Fruit fly (Drosophila melanogaster) whole organism, prepupa: ENCODE measurements around the gene GCC88.

ENCODE experiments used
- Blimp-1 ChIP-seq: fragments of 200-800 bp; sonication (Bioruptor generic); optimal IDR thresholded peaks from 3 replicates; lab custom pipeline; 2017; ENCODE audit warnings: missing biosample characterization, missing genetic modification characterization, mild to moderate bottlenecking, moderate library complexity, missing genetic modification reagents
- CG10631 ChIP-seq: fragments of 200-800 bp; sonication (Bioruptor generic); optimal IDR thresholded peaks from 2 replicates; lab custom pipeline; 2016; ENCODE audit warnings: missing biosample characterization, missing genetic modification characterization
- CG11294 ChIP-seq: fragments of 200-800 bp; sonication (Bioruptor generic); IDR thresholded peaks from 2 replicates; pipeline ENCODE4 v1.3.6; 2022; ENCODE audit warnings: missing biosample characterization, missing genetic modification characterization
- CG11762 ChIP-seq: fragments of 200-800 bp; sonication (Bioruptor generic); optimal IDR thresholded peaks from 3 replicates; lab custom pipeline; 2016; ENCODE audit warnings: missing biosample characterization, missing genetic modification characterization; ENCODE audit not compliant: insufficient read depth
- CG15336 ChIP-seq: fragments of 200-800 bp; sonication (Bioruptor generic); IDR thresholded peaks from 2 replicates; pipeline ENCODE4 v1.3.6; 2022; ENCODE audit warnings: missing biosample characterization, missing genetic modification characterization
- CG16779 ChIP-seq: fragments of 200-800 bp; sonication (Bioruptor generic); optimal IDR thresholded peaks from 3 replicates; lab custom pipeline; 2017; ENCODE audit warnings: missing biosample characterization, mild to moderate bottlenecking, missing genetic modification characterization
- CG32006 ChIP-seq: fragments of 200-800 bp; sonication (Bioruptor generic); optimal IDR thresholded peaks from 3 replicates; lab custom pipeline; 2017; ENCODE audit warnings: missing biosample characterization, mild to moderate bottlenecking, missing genetic modification characterization
- CG34406 ChIP-seq: fragments of 200-800 bp; sonication (Bioruptor generic); optimal IDR thresholded peaks from 3 replicates; lab custom pipeline; 2016; ENCODE audit warnings: missing biosample characterization, missing genetic modification characterization
- CG3919 ChIP-seq: fragments of 200-800 bp; sonication (Bioruptor generic); optimal IDR thresholded peaks from 3 replicates; lab custom pipeline; 2016; ENCODE audit warnings: missing biosample characterization, missing genetic modification characterization
- CG4318 ChIP-seq: fragments of 200-800 bp; sonication (Bioruptor generic); optimal IDR thresholded peaks from 3 replicates; lab custom pipeline; 2017; ENCODE audit warnings: missing biosample characterization, mild to moderate bottlenecking, missing genetic modification characterization
- CG6792 ChIP-seq: fragments of 200-800 bp; sonication (Bioruptor generic); optimal IDR thresholded peaks from 3 replicates; lab custom pipeline; 2016; ENCODE audit warnings: missing biosample characterization, missing genetic modification characterization
- CG6808 ChIP-seq: fragments of 200-800 bp; sonication (Bioruptor generic); optimal IDR thresholded peaks from 3 replicates; lab custom pipeline; 2017; ENCODE audit warnings: missing biosample characterization, missing genetic modification characterization, mild to moderate bottlenecking, moderate library complexity, missing genetic modification reagents
- CG7368 ChIP-seq: fragments of 200-800 bp; sonication (Bioruptor generic); optimal IDR thresholded peaks from 3 replicates; lab custom pipeline; 2016; ENCODE audit warnings: missing biosample characterization, missing genetic modification characterization
- CG8119 ChIP-seq: fragments of 200-800 bp; sonication (Bioruptor generic); IDR thresholded peaks from 3 replicates; pipeline ENCODE4 v1.3.6; 2022; ENCODE audit warnings: missing biosample characterization, missing genetic modification characterization
- CG8319 ChIP-seq: fragments of 200-800 bp; sonication (Bioruptor generic); optimal IDR thresholded peaks from 3 replicates; lab custom pipeline; 2016; ENCODE audit warnings: missing biosample characterization, missing genetic modification characterization
- CG8632 ChIP-seq: fragments of 200-800 bp; sonication (Bioruptor generic); optimal IDR thresholded peaks from 3 replicates; lab custom pipeline; 2016; ENCODE audit warnings: missing biosample characterization, missing genetic modification characterization
- CG9139 ChIP-seq: fragments of 200-800 bp; sonication (Bioruptor generic); optimal IDR thresholded peaks from 3 replicates; lab custom pipeline; 2017; ENCODE audit warnings: missing biosample characterization, mild to moderate bottlenecking, missing genetic modification characterization
- Eip75B ChIP-seq: fragments of 200-800 bp; sonication (Bioruptor generic); optimal IDR thresholded peaks from 3 replicates; lab custom pipeline; 2016; ENCODE audit warnings: missing biosample characterization, missing genetic modification characterization
- Eip78C ChIP-seq: fragments of 200-800 bp; sonication (Bioruptor generic); peaks from one replicate; lab custom pipeline; 2016; ENCODE audit warnings: missing biosample characterization, missing genetic modification characterization
- Eip93F ChIP-seq: fragments of 200-800 bp; sonication (Bioruptor generic); optimal IDR thresholded peaks from 2 replicates; lab custom pipeline; 2016; ENCODE audit warnings: missing biosample characterization, mild to moderate bottlenecking, missing genetic modification characterization
- Ets96B ChIP-seq: fragments of 200-800 bp; optimal IDR thresholded peaks from 2 replicates; lab custom pipeline; 2019; ENCODE audit warnings: missing biosample characterization, mild to moderate bottlenecking, missing genetic modification characterization, moderate library complexity
- Gug ChIP-seq: fragments of 200-800 bp; sonication (Bioruptor generic); IDR thresholded peaks from 2 replicates; pipeline ENCODE4 v1.3.6; 2022; ENCODE audit warnings: missing biosample characterization, missing genetic modification characterization
- Hr38 ChIP-seq: sonication (Bioruptor generic); optimal IDR thresholded peaks from 2 replicates; lab custom pipeline; 2016; ENCODE audit warnings: missing biosample characterization, missing genetic modification characterization
- Lpt ChIP-seq: fragments of 200-800 bp; sonication (Bioruptor generic); optimal IDR thresholded peaks from 3 replicates; lab custom pipeline; 2016; ENCODE audit warnings: missing biosample characterization, missing genetic modification characterization
- Met ChIP-seq: fragments of 200-800 bp; sonication (Bioruptor generic); optimal IDR thresholded peaks from 3 replicates; lab custom pipeline; 2016; ENCODE audit warnings: missing biosample characterization, missing genetic modification characterization
- OdsH ChIP-seq: fragments of 200-800 bp; sonication (Bioruptor generic); optimal IDR thresholded peaks from 3 replicates; lab custom pipeline; 2016; ENCODE audit warnings: missing biosample characterization, missing genetic modification characterization
- Smox ChIP-seq: fragments of 200-800 bp; sonication (Bioruptor generic); optimal IDR thresholded peaks from 3 replicates; lab custom pipeline; 2016; ENCODE audit warnings: missing biosample characterization, missing genetic modification characterization
- Sox102F ChIP-seq: fragments of 200-800 bp; sonication (Bioruptor generic); optimal IDR thresholded peaks from 2 replicates; lab custom pipeline; 2016; ENCODE audit warnings: missing biosample characterization, mild to moderate bottlenecking, missing genetic modification characterization
- Sox14 ChIP-seq: fragments of 200-800 bp; sonication (Bioruptor generic); optimal IDR thresholded peaks from 3 replicates; lab custom pipeline; 2016; ENCODE audit warnings: missing biosample characterization, missing genetic modification characterization
- achi ChIP-seq: fragments of 200-800 bp; sonication (Bioruptor generic); optimal IDR thresholded peaks from 3 replicates; lab custom pipeline; 2016; ENCODE audit warnings: missing biosample characterization, missing genetic modification characterization
- acj6 ChIP-seq: fragments of 200-800 bp; sonication (Bioruptor generic); optimal IDR thresholded peaks from 3 replicates; lab custom pipeline; 2016; ENCODE audit warnings: missing biosample characterization, missing genetic modification characterization
- cyc ChIP-seq: fragments of 200-800 bp; sonication (Bioruptor generic); optimal IDR thresholded peaks from 3 replicates; lab custom pipeline; 2016; ENCODE audit warnings: missing biosample characterization, missing genetic modification characterization
- dac ChIP-seq: fragments of 200-800 bp; sonication (Bioruptor generic); optimal IDR thresholded peaks from 2 replicates; lab custom pipeline; 2017; ENCODE audit warnings: missing biosample characterization, mild to moderate bottlenecking, missing genetic modification characterization
- eg ChIP-seq: fragments of 200-800 bp; sonication (Bioruptor generic); IDR thresholded peaks from 3 replicates; pipeline ENCODE4 v1.3.6; 2022; ENCODE audit warnings: missing biosample characterization, missing genetic modification characterization
- esn ChIP-seq: fragments of 200-800 bp; sonication (Bioruptor generic); optimal IDR thresholded peaks from 2 replicates; lab custom pipeline; 2016; ENCODE audit warnings: missing biosample characterization, mild to moderate bottlenecking, missing genetic modification characterization, moderate library complexity
- fd85E ChIP-seq: fragments of 200-800 bp; sonication (Bioruptor generic); optimal IDR thresholded peaks from 3 replicates; lab custom pipeline; 2016; ENCODE audit warnings: missing biosample characterization, missing genetic modification characterization
- lz ChIP-seq: fragments of 200-800 bp; sonication (Bioruptor generic); optimal IDR thresholded peaks from 3 replicates; lab custom pipeline; 2016; ENCODE audit warnings: missing biosample characterization, missing genetic modification characterization
- net ChIP-seq: fragments of 200-800 bp; sonication (Bioruptor generic); optimal IDR thresholded peaks from 3 replicates; lab custom pipeline; 2016; ENCODE audit warnings: missing biosample characterization, missing genetic modification characterization
- pdm3 ChIP-seq: fragments of 200-800 bp; sonication (Bioruptor generic); optimal IDR thresholded peaks from 3 replicates; lab custom pipeline; 2016; ENCODE audit warnings: missing biosample characterization, missing genetic modification characterization
- salr ChIP-seq, 2 experiments: fragments of 200-800 bp; sonication (Bioruptor generic); optimal IDR thresholded peaks; 3 replicates each; lab custom pipeline; 2016 to 2018; ENCODE audit warnings: missing biosample characterization in 2 of 2, missing genetic modification characterization in 2 of 2, mild to moderate bottlenecking in 1 of 2
- ss ChIP-seq, 2 experiments: fragments of 200-800 bp; sonication (Bioruptor generic); optimal IDR thresholded peaks; 2 replicates in 1 of 2; 3 replicates in 1 of 2; lab custom pipeline; 2017 to 2018; ENCODE audit warnings: mild to moderate bottlenecking in 2 of 2, missing biosample characterization in 2 of 2, missing genetic modification characterization in 2 of 2, moderate library complexity in 1 of 2
- vri ChIP-seq: fragments of 200-800 bp; sonication (Bioruptor generic); optimal IDR thresholded peaks from 3 replicates; lab custom pipeline; 2016; ENCODE audit warnings: missing biosample characterization, mild to moderate bottlenecking, missing genetic modification characterization

The GCC88 gene

DNA sequence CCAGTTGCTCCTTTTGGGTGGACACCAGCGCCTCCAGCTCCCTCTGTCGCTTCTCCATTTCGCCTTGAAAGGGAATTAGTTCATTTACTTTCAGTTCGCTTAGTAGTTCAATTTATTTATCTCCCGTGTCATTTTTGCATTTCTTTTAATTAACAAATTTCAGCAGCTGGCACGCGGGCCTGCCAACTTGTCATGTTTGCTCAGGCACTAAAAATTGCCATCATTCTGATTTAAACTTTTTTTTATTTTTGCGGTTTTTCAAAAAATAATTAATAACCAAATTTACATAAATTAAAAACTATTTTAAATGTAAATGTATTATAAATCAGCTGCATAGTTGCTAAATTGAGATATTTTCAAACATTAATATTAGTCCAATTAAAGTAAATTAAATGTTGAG is at the start of gene GCC88:
Gene GCC88, minus strand, starts transcription at position 209 of the 400 bp plus-strand sequence.
- TF ChIP-seq achi (GFP tag; lab: Kevin White, UChicago) (no peak), fd85E (GFP tag; lab: Kevin White, UChicago) (no peak), CG32006 (GFP tag; lab: Kevin White, UChicago) (no peak), CG7368 (GFP tag; lab: Kevin White, UChicago) (no peak), lz (GFP tag; lab: Kevin White, UChicago) (no peak), net (GFP tag; lab: Kevin White, UChicago) (no peak), CG3919 (GFP tag; lab: Kevin White, UChicago) (no peak), Eip93F (GFP tag; lab: Kevin White, UChicago) (no peak), dac (GFP tag; lab: Kevin White, UChicago) (no peak), CG8119 (GFP tag; lab: Robert Waterston, UW) (no peak), CG8319 (GFP tag; lab: Kevin White, UChicago) (no peak), Eip78C (no peak), CG4318 (GFP tag; lab: Kevin White, UChicago) (no peak), Sox102F (GFP tag; lab: Kevin White, UChicago) (no peak), Hr38 (GFP tag; lab: Kevin White, UChicago) (no peak), Smox (GFP tag; lab: Kevin White, UChicago) (no peak), Ets96B (tag; lab: Kevin White, UChicago) (no peak), Blimp-1 (GFP tag; lab: Kevin White, UChicago) (no peak), CG34406 (GFP tag; lab: Kevin White, UChicago) (no peak), CG15336 (GFP tag; lab: Robert Waterston, UW) (no peak)

DNA sequence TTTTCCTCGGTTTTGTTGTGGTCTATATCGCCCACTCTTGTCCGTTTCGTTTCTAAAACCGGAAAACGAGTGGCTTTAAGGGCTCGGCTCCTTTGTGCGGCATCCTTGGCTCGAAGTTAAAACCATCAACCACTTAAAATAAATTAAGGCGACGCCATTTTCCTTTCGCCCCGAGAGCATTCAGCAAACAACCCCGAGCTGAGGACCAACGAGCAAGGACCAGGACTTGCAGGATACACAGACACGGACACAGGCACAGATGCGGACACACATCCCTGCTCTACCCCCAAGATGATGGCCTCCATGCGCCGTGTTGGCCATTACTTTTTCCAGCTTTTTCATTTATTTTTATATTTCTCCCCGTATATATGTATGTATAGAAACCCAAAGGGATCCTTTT is 42.3 kb upstream of the GCC88 start:
- TF ChIP-seq net (GFP tag; lab: Kevin White, UChicago) (no peak), Blimp-1 (GFP tag; lab: Kevin White, UChicago) (no peak), CG4318 (GFP tag; lab: Kevin White, UChicago) (no peak)

DNA sequence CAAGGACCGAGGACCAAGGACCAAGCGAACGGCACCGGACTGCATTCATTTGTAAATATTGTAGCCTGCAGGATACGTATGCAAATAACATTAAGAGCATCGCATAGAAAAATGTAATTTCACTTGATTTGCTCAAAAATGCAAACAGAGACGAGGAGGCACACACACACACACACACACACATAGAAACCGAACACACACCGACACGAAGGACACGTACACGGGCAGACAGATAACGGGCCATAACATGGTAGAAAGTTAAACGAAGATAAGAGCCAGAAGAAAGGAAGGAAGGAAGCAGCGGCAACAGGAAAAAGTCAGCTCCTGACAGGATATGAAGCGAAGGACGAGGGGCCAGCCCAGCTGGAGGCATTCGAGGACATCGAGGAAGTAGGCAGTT is 40.2 kb upstream of the GCC88 start:
- TF ChIP-seq Sox102F (GFP tag; lab: Kevin White, UChicago) (no peak), salr (GFP tag; optimal IDR thresholded peaks at IDR 0.05; lab: Kevin White, UChicago) (no peak), Sox14 (GFP tag; lab: Kevin White, UChicago) (no peak), acj6 (GFP tag; lab: Kevin White, UChicago) (no peak), Blimp-1 (GFP tag; lab: Kevin White, UChicago) (no peak), CG11762 (GFP tag; lab: Kevin White, UChicago) (no peak)

DNA sequence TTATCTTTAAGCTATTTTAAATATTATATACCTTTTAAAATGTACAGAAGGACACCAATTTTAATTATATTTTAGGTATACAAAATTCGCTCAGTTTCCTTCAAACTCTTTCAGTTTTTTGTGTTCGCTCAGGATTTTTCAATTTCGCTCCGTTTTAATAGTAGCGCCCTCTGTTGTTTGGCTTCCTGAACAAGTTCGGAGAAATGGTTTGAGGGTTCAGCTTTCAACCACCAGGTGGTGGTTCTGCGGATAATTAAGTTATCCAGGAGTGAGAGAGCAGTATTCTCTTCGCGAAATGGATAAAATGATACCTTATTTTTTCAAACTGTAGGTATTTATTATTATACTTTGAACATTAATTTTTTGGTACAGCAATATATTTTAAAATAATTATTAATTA is 38.6 kb upstream of the GCC88 start:
- TF ChIP-seq ss (GFP tag; optimal IDR thresholded peaks at IDR 0.05; lab: Kevin White, UChicago), result peak; percentile 14 to 53
- TF ChIP-seq CG15336 (GFP tag; lab: Robert Waterston, UW), result no peak
- TF ChIP-seq lz (GFP tag; lab: Kevin White, UChicago), result peak; percentile 47
- TF ChIP-seq Eip78C, result peak; percentile 87
- TF ChIP-seq Met, result peak; percentile 63
- peak; percentile 43 for TF ChIP-seq CG6792
- no peak for TF ChIP-seq CG16779 (tag; lab: Kevin White, UChicago)
- TF ChIP-seq Ets96B (tag; lab: Kevin White, UChicago), result peak; percentile 38
- TF ChIP-seq CG8119 (GFP tag; lab: Robert Waterston, UW), result no peak
- no peak for TF ChIP-seq Blimp-1 (GFP tag; lab: Kevin White, UChicago)
- no peak; the same call in 1 of the 2 replicates for TF ChIP-seq Gug
- TF ChIP-seq CG7368 (GFP tag; lab: Kevin White, UChicago), result peak; percentile 57
- peak; percentile 71 for TF ChIP-seq pdm3
- TF ChIP-seq esn (GFP tag; lab: Kevin White, UChicago), result no peak
- peak; percentile 13 for TF ChIP-seq CG8632 (GFP tag; lab: Kevin White, UChicago)
- peak; percentile 47 for TF ChIP-seq Eip75B (GFP tag; lab: Kevin White, UChicago)
- TF ChIP-seq achi (GFP tag; lab: Kevin White, UChicago), result peak; percentile 61
- TF ChIP-seq CG10631 (GFP tag; lab: Kevin White, UChicago), result peak; percentile 16
- TF ChIP-seq Lpt (GFP tag; lab: Kevin White, UChicago), result peak; percentile 8
- TF ChIP-seq cyc (GFP tag; lab: Kevin White, UChicago), result peak; percentile 46
- TF ChIP-seq CG4318 (GFP tag; lab: Kevin White, UChicago), result no peak
- peak; percentile 21 for TF ChIP-seq Sox14 (GFP tag; lab: Kevin White, UChicago)
- peak; percentile 38 for TF ChIP-seq CG6808
- peak; percentile 54 for TF ChIP-seq CG9139 (GFP tag; lab: Kevin White, UChicago)
- peak; percentile 45 for TF ChIP-seq net (GFP tag; lab: Kevin White, UChicago)
- TF ChIP-seq acj6 (GFP tag; lab: Kevin White, UChicago), result peak; percentile 62
- TF ChIP-seq vri (GFP tag; lab: Kevin White, UChicago), result peak; percentile 30
- TF ChIP-seq CG3919 (GFP tag; lab: Kevin White, UChicago), result peak; percentile 83
- TF ChIP-seq CG11294 (GFP tag; lab: Robert Waterston, UW), result no peak
- TF ChIP-seq eg (GFP tag; lab: Robert Waterston, UW), result peak; percentile 39; the same call in 1 of the 3 replicates
- peak; percentile 37 for TF ChIP-seq Sox102F (GFP tag; lab: Kevin White, UChicago)
- peak; percentile 75 for TF ChIP-seq OdsH (GFP tag; lab: Kevin White, UChicago)
